Worm (Caenorhabditis elegans) whole organism, early embryonic: ENCODE measurements around the gene ife-2.

Experiments used
- B0310.2 ChIP-seq: sonication (generic microtip); optimal IDR thresholded peaks from 2 replicates; lab custom pipeline; 2016; ENCODE audit warnings: mild to moderate bottlenecking, missing genetic modification characterization, missing compliant biosample characterization
- F13C5.2 ChIP-seq: sonication (generic microtip); optimal IDR thresholded peaks from 2 replicates; lab custom pipeline; 2017; ENCODE audit warnings: mild to moderate bottlenecking, missing genetic modification characterization, inconsistent platforms, missing compliant biosample characterization
- ama-1 ChIP-seq: fragments of 150-350 bp; optimal IDR thresholded peaks from 2 replicates; lab custom pipeline; 2014
- ceh-13 ChIP-seq: fragments of 200-800 bp; sonication (Bioruptor generic); optimal IDR thresholded peaks from 2 replicates; lab custom pipeline; 2018; ENCODE audit warnings: mild to moderate bottlenecking, missing genetic modification characterization, missing compliant biosample characterization
- ets-7 ChIP-seq: sonication (generic microtip); optimal IDR thresholded peaks from 2 replicates; lab custom pipeline; 2016; ENCODE audit warnings: missing genotype, missing genetic modification characterization, missing compliant biosample characterization
- flt-1 ChIP-seq: fragments of 200-800 bp; sonication (Bioruptor generic); IDR thresholded peaks from 2 replicates; pipeline ENCODE4 v1.3.6; 2022; ENCODE audit warnings: missing genetic modification characterization, missing compliant biosample characterization
- hmbx-1 ChIP-seq: sonication (generic microtip); optimal IDR thresholded peaks from 2 replicates; lab custom pipeline; 2016; ENCODE audit warnings: mild to moderate bottlenecking, missing genetic modification characterization, missing compliant biosample characterization
- hmg-4 ChIP-seq: fragments of 200-800 bp; sonication (Bioruptor generic); optimal IDR thresholded peaks from 2 replicates; lab custom pipeline; 2018; ENCODE audit warnings: mild to moderate bottlenecking, missing genetic modification characterization, missing compliant biosample characterization
- sea-1 ChIP-seq: fragments of 200-800 bp; sonication (Bioruptor generic); conservative IDR thresholded peaks from 2 replicates; pipeline ENCODE4 v1.3.6; 2022; ENCODE audit warnings: missing genetic modification characterization, missing compliant biosample characterization
- tbx-37 ChIP-seq: fragments of 200-800 bp; sonication (Bioruptor generic); conservative IDR thresholded peaks from 2 replicates; pipeline ENCODE4 v1.3.6; 2022; ENCODE audit warnings: missing genetic modification reagents, missing genetic modification characterization, missing compliant biosample characterization
- tra-4 ChIP-seq: sonication (generic microtip); optimal IDR thresholded peaks from 2 replicates; lab custom pipeline; 2017; ENCODE audit warnings: missing genetic modification characterization, missing compliant biosample characterization

ce11 chrX:423757-424156 is 41.2 kb upstream of the ife-2 start:
- no peak for TF ChIP-seq B0310.2 (tag; lab: Kevin White, UChicago)
- no peak for TF ChIP-seq tbx-37 (GFP tag; lab: Robert Waterston, UW)
- TF ChIP-seq flt-1 (GFP tag; lab: Robert Waterston, UW) = no peak
- TF ChIP-seq ets-7 (tag; lab: Kevin White, UChicago) = no peak
- TF ChIP-seq ama-1 (lab: Kevin White, UChicago) = no peak
- no peak for TF ChIP-seq hmg-4 (GFP tag; lab: Kevin White, UChicago)
- no peak for TF ChIP-seq tra-4 (tag; lab: Kevin White, UChicago)
- no peak for TF ChIP-seq ceh-13 (GFP tag; lab: Kevin White, UChicago)
- no peak for TF ChIP-seq hmbx-1
- TF ChIP-seq sea-1 = no peak
- no peak for TF ChIP-seq F13C5.2 (tag; lab: Kevin White, UChicago)
